Fruit fly (Drosophila melanogaster) whole organism, pupa: Measurements from ENCODE around the gene blanks.

Experiments
- CG10348 ChIP-seq: fragments of 200-800 bp; sonication (Bioruptor generic); IDR thresholded peaks from 2 replicates; pipeline ENCODE4 v1.3.6; 2022; ENCODE audit warnings: missing biosample characterization, missing genetic modification characterization
- CG12605 ChIP-seq: fragments of 200-800 bp; sonication (Bioruptor generic); IDR thresholded peaks from 2 replicates; pipeline ENCODE4 v1.3.6; 2022; ENCODE audit warnings: missing biosample characterization, missing genetic modification characterization
- CG14655 ChIP-seq: fragments of 200-800 bp; sonication (Bioruptor generic); optimal IDR thresholded peaks from 3 replicates; lab custom pipeline; 2017; ENCODE audit warnings: mild to moderate bottlenecking, missing biosample characterization, missing genetic modification reagents, missing genetic modification characterization
- CG15710 ChIP-seq: fragments of 200-800 bp; sonication (Bioruptor generic); optimal IDR thresholded peaks from 2 replicates; lab custom pipeline; 2018; ENCODE audit warnings: missing biosample characterization, mild to moderate bottlenecking, missing genetic modification characterization, moderate library complexity
- CG17806 ChIP-seq: fragments of 200-800 bp; sonication (Bioruptor generic); optimal IDR thresholded peaks from 2 replicates; lab custom pipeline; 2018; ENCODE audit warnings: missing biosample characterization, mild to moderate bottlenecking, missing genetic modification characterization, moderate library complexity
- CG32121 ChIP-seq: fragments of 200-800 bp; sonication (Bioruptor generic); IDR thresholded peaks from 2 replicates; pipeline ENCODE4 v1.3.6; 2022; ENCODE audit warnings: missing biosample characterization, missing genetic modification characterization
- CG34367 ChIP-seq: fragments of 200-800 bp; sonication (Bioruptor generic); optimal IDR thresholded peaks from 2 replicates; lab custom pipeline; 2018; ENCODE audit warnings: missing biosample characterization, mild to moderate bottlenecking, missing genetic modification characterization
- CG4496 ChIP-seq: fragments of 200-800 bp; sonication (Bioruptor generic); IDR thresholded peaks from 3 replicates; pipeline ENCODE4 v1.3.6; 2022; ENCODE audit warnings: missing biosample characterization, missing genetic modification characterization
- CG8159 ChIP-seq: fragments of 200-800 bp; sonication (Bioruptor generic); optimal IDR thresholded peaks from 3 replicates; lab custom pipeline; 2018; ENCODE audit warnings: missing biosample characterization, mild to moderate bottlenecking, missing genetic modification characterization, moderate library complexity
- CG8301 ChIP-seq: fragments of 200-800 bp; sonication (Bioruptor generic); optimal IDR thresholded peaks from 2 replicates; lab custom pipeline; 2018; ENCODE audit warnings: missing biosample characterization, mild to moderate bottlenecking, missing genetic modification characterization
- EcR ChIP-seq: fragments of 200-800 bp; sonication (Bioruptor generic); optimal IDR thresholded peaks from 3 replicates; lab custom pipeline; 2019; ENCODE audit warnings: missing biosample characterization, missing genetic modification characterization, mild to moderate bottlenecking, moderate library complexity, missing genetic modification reagents
- Snoo ChIP-seq: fragments of 200-800 bp; sonication (Bioruptor generic); optimal IDR thresholded peaks from 3 replicates; lab custom pipeline; 2017; ENCODE audit warnings: missing biosample characterization, mild to moderate bottlenecking, missing genetic modification characterization, inconsistent platforms
- fd96Ca ChIP-seq: fragments of 200-800 bp; sonication (Bioruptor generic); IDR thresholded peaks from 3 replicates; pipeline ENCODE4 v1.3.6; 2022; ENCODE audit warnings: missing biosample characterization, missing genetic modification characterization

dm6 chr3L:5522904-5523428, 24.2 kb upstream of the blanks start:
- TF ChIP-seq CG8301 (tag; lab: Kevin White, UChicago): no peak
- TF ChIP-seq CG15710 (tag; lab: Kevin White, UChicago): no peak
- no peak for TF ChIP-seq CG10348 (GFP tag; lab: Robert Waterston, UW)
- no peak for TF ChIP-seq Snoo (tag; lab: Kevin White, UChicago)
- TF ChIP-seq CG34367 (tag; lab: Kevin White, UChicago): no peak
- no peak for TF ChIP-seq CG4496 (GFP tag; lab: Robert Waterston, UW)
- TF ChIP-seq CG8159 (tag; lab: Kevin White, UChicago): no peak
- no peak for TF ChIP-seq CG14655
- no peak for TF ChIP-seq fd96Ca (GFP tag; lab: Robert Waterston, UW)
- no peak for TF ChIP-seq CG17806
- TF ChIP-seq CG12605 (GFP tag; lab: Robert Waterston, UW): no peak
- TF ChIP-seq EcR (GFP tag; lab: Kevin White, UChicago): no peak
- TF ChIP-seq CG32121 (GFP tag; lab: Robert Waterston, UW): no peak
